Worm (Caenorhabditis elegans) whole organism, mixed stage, embryonic: Measurements from ENCODE around the gene pitr-1.

Experiments
- M03D4.4 ChIP-seq: sonication (generic microtip); optimal IDR thresholded peaks from 2 replicates; lab custom pipeline; 2017; ENCODE audit warnings: mild to moderate bottlenecking, missing genetic modification characterization, missing compliant biosample characterization
- blmp-1 ChIP-seq: fragments of 150-350 bp; optimal IDR thresholded peaks from 2 replicates; lab custom pipeline; 2014; ENCODE audit warnings: missing biosample characterization, missing genetic modification characterization
- lsy-2 ChIP-seq: fragments of 150-350 bp; optimal IDR thresholded peaks from 2 replicates; lab custom pipeline; 2014; ENCODE audit warnings: missing biosample characterization, missing genetic modification characterization
- nhr-76 ChIP-seq: sonication (generic microtip); optimal IDR thresholded peaks from 2 replicates; lab custom pipeline; 2017; ENCODE audit warnings: missing biosample characterization, missing genetic modification characterization
- unc-62 ChIP-seq: fragments of 150-350 bp; optimal IDR thresholded peaks from 2 replicates; lab custom pipeline; 2014; ENCODE audit warnings: missing biosample characterization, missing genetic modification reagents, missing genetic modification characterization

ce11 chrIV:7402077-7402476, 8.2 kb downstream of the pitr-1 start:
- TF ChIP-seq blmp-1 (tag; lab: Kevin White, UChicago) (no peak), unc-62 (GFP tag; lab: Kevin White, UChicago) (no peak), lsy-2 (peak; percentile 19), nhr-76 (tag; lab: Kevin White, UChicago) (no peak), M03D4.4 (tag; lab: Kevin White, UChicago) (no peak)
